Fruit fly (Drosophila melanogaster): Measurements from ENCODE around the gene CG3603.

CG3603 gene

dm6 chrX:2941108-2941507 lies 6.7 kb upstream of the CG3603 start, which contains the start of gene CG14421:
CG14421 (plus strand) TSS chrX:2941408.
- TF ChIP-seq psq (optimal IDR thresholded peaks at IDR 0.05), result no peak
- TF ChIP-seq usp (GFP tag; optimal IDR thresholded peaks at IDR 0.05), result no peak
- TF ChIP-seq Dll (optimal IDR thresholded peaks at IDR 0.05), result no peak
- no peak for TF ChIP-seq CG8478 (optimal IDR thresholded peaks at IDR 0.05)
- no peak for TF ChIP-seq EcR (GFP tag; optimal IDR thresholded peaks at IDR 0.05)
- no peak for TF ChIP-seq pan (optimal IDR thresholded peaks at IDR 0.05)

- TF ChIP-seq CG8478 (optimal IDR thresholded peaks at IDR 0.05) (no peak), usp (GFP tag; optimal IDR thresholded peaks at IDR 0.05) (no peak), pan (optimal IDR thresholded peaks at IDR 0.05) (no peak), psq (optimal IDR thresholded peaks at IDR 0.05) (no peak), Dll (optimal IDR thresholded peaks at IDR 0.05) (no peak), EcR (GFP tag; optimal IDR thresholded peaks at IDR 0.05) (no peak)
Observed at dm6 chrX:2943086-2943485, 4.7 kb upstream of the CG3603 start, which contains the start of gene CG14422. CG14422 (plus strand) TSS chrX:2943386.

- no peak for TF ChIP-seq pan (optimal IDR thresholded peaks at IDR 0.05)
- TF ChIP-seq usp (GFP tag; optimal IDR thresholded peaks at IDR 0.05), result no peak
- no peak for TF ChIP-seq CG8478 (optimal IDR thresholded peaks at IDR 0.05)
- no peak for TF ChIP-seq Dll (optimal IDR thresholded peaks at IDR 0.05)
- TF ChIP-seq EcR (GFP tag; optimal IDR thresholded peaks at IDR 0.05), result no peak
Observed at dm6 chrX:2945103-2945502, 2.7 kb upstream of the CG3603 start, which contains the start of gene CG14423. CG14423 (plus strand) TSS chrX:2945403.

- no peak for TF ChIP-seq pan (optimal IDR thresholded peaks at IDR 0.05)
- no peak for TF ChIP-seq usp (GFP tag; optimal IDR thresholded peaks at IDR 0.05)
- no peak for TF ChIP-seq CG8478 (optimal IDR thresholded peaks at IDR 0.05)
- TF ChIP-seq EcR (GFP tag; optimal IDR thresholded peaks at IDR 0.05), result no peak
Observed at dm6 chrX:2946794-2947193, 1.0 kb upstream of the CG3603 start, which contains the start of gene CG17959. CG17959 (plus strand) TSS chrX:2947094.

- TF ChIP-seq pan (optimal IDR thresholded peaks at IDR 0.05) (no peak), psq (optimal IDR thresholded peaks at IDR 0.05) (no peak)
Observed at dm6 chrX:2949114-2949513, 1.3 kb downstream of the CG3603 start.

- TF ChIP-seq pan (optimal IDR thresholded peaks at IDR 0.05) (no peak), psq (optimal IDR thresholded peaks at IDR 0.05) (no peak), EcR (GFP tag; optimal IDR thresholded peaks at IDR 0.05) (no peak), Dll (optimal IDR thresholded peaks at IDR 0.05) (no peak), CG8478 (optimal IDR thresholded peaks at IDR 0.05) (no peak), usp (GFP tag; optimal IDR thresholded peaks at IDR 0.05) (no peak)
Observed at dm6 chrX:2951637-2952036, 3.8 kb downstream of the CG3603 start.

- no peak for TF ChIP-seq usp (GFP tag; optimal IDR thresholded peaks at IDR 0.05)
- TF ChIP-seq EcR (GFP tag; optimal IDR thresholded peaks at IDR 0.05), result no peak
- TF ChIP-seq Dll (optimal IDR thresholded peaks at IDR 0.05), result no peak
Observed at dm6 chrX:2956641-2957040, 8.8 kb downstream of the CG3603 start.

- TF ChIP-seq EcR (GFP tag; optimal IDR thresholded peaks at IDR 0.05) (no peak), usp (GFP tag; optimal IDR thresholded peaks at IDR 0.05) (no peak), psq (optimal IDR thresholded peaks at IDR 0.05) (no peak), pan (optimal IDR thresholded peaks at IDR 0.05) (no peak), CG8478 (optimal IDR thresholded peaks at IDR 0.05) (no peak), Dll (optimal IDR thresholded peaks at IDR 0.05) (no peak)
Observed at dm6 chrX:2963171-2963570, 15.3 kb downstream of the CG3603 start.

- no peak for TF ChIP-seq CG8478 (optimal IDR thresholded peaks at IDR 0.05)
- TF ChIP-seq usp (GFP tag; optimal IDR thresholded peaks at IDR 0.05), result no peak
- TF ChIP-seq pan (optimal IDR thresholded peaks at IDR 0.05), result no peak
- no peak for TF ChIP-seq psq (optimal IDR thresholded peaks at IDR 0.05)
- TF ChIP-seq EcR (GFP tag; optimal IDR thresholded peaks at IDR 0.05), result no peak
- TF ChIP-seq Dll (optimal IDR thresholded peaks at IDR 0.05), result no peak
Observed at dm6 chrX:2963790-2964335, 16.0 kb downstream of the CG3603 start.

dm6 chrX:2964678-2965231 lies 16.9 kb downstream of the CG3603 start:
- TF ChIP-seq usp (GFP tag; optimal IDR thresholded peaks at IDR 0.05) (no peak), Dll (optimal IDR thresholded peaks at IDR 0.05) (no peak), psq (optimal IDR thresholded peaks at IDR 0.05) (no peak), pan (optimal IDR thresholded peaks at IDR 0.05) (no peak), CG8478 (optimal IDR thresholded peaks at IDR 0.05) (no peak), EcR (GFP tag; optimal IDR thresholded peaks at IDR 0.05) (no peak)

dm6 chrX:2969039-2969438 lies 21.2 kb downstream of the CG3603 start:
- TF ChIP-seq psq (optimal IDR thresholded peaks at IDR 0.05), result no peak
- no peak for TF ChIP-seq pan (optimal IDR thresholded peaks at IDR 0.05)
- TF ChIP-seq CG8478 (optimal IDR thresholded peaks at IDR 0.05), result no peak
- TF ChIP-seq EcR (GFP tag; optimal IDR thresholded peaks at IDR 0.05), result no peak
- TF ChIP-seq Dll (optimal IDR thresholded peaks at IDR 0.05), result no peak
- TF ChIP-seq usp (GFP tag; optimal IDR thresholded peaks at IDR 0.05), result no peak

dm6 chrX:2973593-2973992 lies 25.8 kb downstream of the CG3603 start, which contains the start of gene rst:
rst (minus strand) TSS chrX:2973834.
- no peak for TF ChIP-seq psq (optimal IDR thresholded peaks at IDR 0.05)
- TF ChIP-seq Dll (optimal IDR thresholded peaks at IDR 0.05), result no peak
- TF ChIP-seq CG8478 (optimal IDR thresholded peaks at IDR 0.05), result no peak

- TF ChIP-seq psq (optimal IDR thresholded peaks at IDR 0.05) (no peak), usp (GFP tag; optimal IDR thresholded peaks at IDR 0.05) (no peak), EcR (GFP tag; optimal IDR thresholded peaks at IDR 0.05) (no peak), CG8478 (optimal IDR thresholded peaks at IDR 0.05) (no peak), pan (optimal IDR thresholded peaks at IDR 0.05) (no peak), Dll (optimal IDR thresholded peaks at IDR 0.05) (no peak)
Observed at dm6 chrX:2977857-2978473, 30.1 kb downstream of the CG3603 start.
